Worm (Caenorhabditis elegans) whole organism, young adult: ENCODE results near the gene psd-1.

ENCODE experiments used
- F22D6.2 ChIP-seq: sonication (generic microtip); optimal IDR thresholded peaks from 2 replicates; lab custom pipeline; 2016; ENCODE audit warnings: mild to moderate bottlenecking, missing genetic modification characterization, missing compliant biosample characterization
- F57C9.4 ChIP-seq: sonication (generic microtip); optimal IDR thresholded peaks from 2 replicates; lab custom pipeline; 2017; ENCODE audit warnings: mild to moderate bottlenecking, missing genetic modification characterization, missing compliant biosample characterization
- T26A5.8 ChIP-seq: sonication (generic microtip); optimal IDR thresholded peaks from 2 replicates; lab custom pipeline; 2016; ENCODE audit warnings: missing genetic modification characterization, missing compliant biosample characterization
- Y56A3A.18 ChIP-seq: fragments of 200-800 bp; sonication (Bioruptor generic); IDR thresholded peaks from 2 replicates; pipeline ENCODE4 v1.3.6; 2022; ENCODE audit warnings: missing genetic modification reagents, missing genetic modification characterization, missing compliant biosample characterization
- Y79H2A.3 ChIP-seq: fragments of 200-800 bp; sonication (Bioruptor generic); conservative IDR thresholded peaks from 2 replicates; pipeline ENCODE4 v1.3.6; 2022; ENCODE audit warnings: missing genetic modification reagents, missing genetic modification characterization, missing compliant biosample characterization
- Y95B8A.8 ChIP-seq: fragments of 200-800 bp; sonication (Bioruptor generic); IDR thresholded peaks from 2 replicates; pipeline ENCODE4 v1.3.6; 2022; ENCODE audit warnings: missing genetic modification reagents, missing genetic modification characterization, missing compliant biosample characterization
- aptf-3 ChIP-seq: fragments of 200-800 bp; sonication (Bioruptor generic); IDR thresholded peaks from 2 replicates; pipeline ENCODE4 v1.3.6; 2022; ENCODE audit warnings: missing genetic modification characterization, missing compliant biosample characterization
- atf-7 ChIP-seq: sonication (generic microtip); optimal IDR thresholded peaks from 2 replicates; lab custom pipeline; 2017; ENCODE audit warnings: mild to moderate bottlenecking, missing genetic modification characterization, missing compliant biosample characterization
- attf-3 ChIP-seq: fragments of 200-800 bp; sonication (Bioruptor generic); conservative IDR thresholded peaks from 2 replicates; pipeline ENCODE4 v1.3.6; 2022; ENCODE audit warnings: missing genetic modification reagents, missing genetic modification characterization, missing compliant biosample characterization
- cebp-1 ChIP-seq, 2 experiments: fragments of 200-800 bp in 1 of 2; sonication (Bioruptor generic) in 1 of 2; sonication (generic microtip) in 1 of 2; IDR thresholded peaks in 1 of 2; optimal IDR thresholded peaks in 1 of 2; 2 replicates each; pipeline versions ENCODE4 v1.3.6 to Lab custom; 2017 to 2022; ENCODE audit warnings: missing compliant biosample characterization in 2 of 2, missing genetic modification characterization in 2 of 2, mild to moderate bottlenecking in 1 of 2, missing genetic modification reagents in 1 of 2, moderate library complexity in 1 of 2
- ceh-40 ChIP-seq: fragments of 200-800 bp; sonication (Bioruptor generic); IDR thresholded peaks from 2 replicates; pipeline ENCODE4 v1.3.6; 2022; ENCODE audit warnings: missing genetic modification characterization, missing compliant biosample characterization
- ceh-58 ChIP-seq: fragments of 200-800 bp; sonication (Bioruptor generic); IDR thresholded peaks from 2 replicates; pipeline ENCODE4 v1.3.6; 2022; ENCODE audit warnings: missing genetic modification characterization, missing compliant biosample characterization
- ceh-91 ChIP-seq: fragments of 200-800 bp; sonication (Bioruptor generic); IDR thresholded peaks from 2 replicates; pipeline ENCODE4 v1.3.6; 2022; ENCODE audit warnings: missing genetic modification reagents, missing genetic modification characterization, missing compliant biosample characterization
- dpff-1 ChIP-seq: sonication (generic microtip); optimal IDR thresholded peaks from 2 replicates; lab custom pipeline; 2017; ENCODE audit warnings: mild to moderate bottlenecking, missing genetic modification characterization, missing compliant biosample characterization
- dpl-1 ChIP-seq: fragments of 150-350 bp; optimal IDR thresholded peaks from 2 replicates; lab custom pipeline; 2014; ENCODE audit warnings: missing biosample characterization, missing genetic modification reagents, missing genetic modification characterization
- egrh-3 ChIP-seq: fragments of 200-800 bp; sonication (Bioruptor generic); IDR thresholded peaks from 2 replicates; pipeline ENCODE4 v1.3.6; 2022; ENCODE audit warnings: missing genetic modification reagents, missing genetic modification characterization, missing compliant biosample characterization
- ekl-4 ChIP-seq: fragments of 200-800 bp; sonication (Bioruptor generic); IDR thresholded peaks from 2 replicates; pipeline ENCODE4 v1.3.6; 2022; ENCODE audit warnings: missing genetic modification reagents, missing genetic modification characterization, missing compliant biosample characterization
- gei-17 ChIP-seq: fragments of 200-800 bp; sonication (Bioruptor generic); optimal IDR thresholded peaks from 2 replicates; lab custom pipeline; 2018; ENCODE audit warnings: mild to moderate bottlenecking, missing genetic modification characterization, missing compliant biosample characterization
- lin-35 ChIP-seq, 3 experiments: fragments of 150-350 bp in 2 of 3; sonication (generic microtip) in 1 of 3; optimal IDR thresholded peaks; 2 replicates each; lab custom pipeline; 2014 to 2018; ENCODE audit warnings: missing biosample characterization in 3 of 3, missing genetic modification characterization in 3 of 3, missing genetic modification reagents in 3 of 3
- lin-40 ChIP-seq: sonication (generic microtip); optimal IDR thresholded peaks from 2 replicates; lab custom pipeline; 2016; ENCODE audit warnings: missing genetic modification characterization, mild to moderate bottlenecking, missing compliant biosample characterization, missing genotype, missing genetic modification reagents
- madf-8 ChIP-seq: fragments of 200-800 bp; sonication (Bioruptor generic); conservative IDR thresholded peaks from 2 replicates; pipeline ENCODE4 v1.3.6; 2022; ENCODE audit warnings: missing genetic modification reagents, missing genetic modification characterization, missing compliant biosample characterization
- mcd-1 ChIP-seq: fragments of 200-800 bp; sonication (Bioruptor generic); IDR thresholded peaks from 2 replicates; pipeline ENCODE4 v1.3.6; 2022; ENCODE audit warnings: missing genetic modification reagents, missing genetic modification characterization, missing compliant biosample characterization
- mel-28 ChIP-seq: sonication (generic microtip); optimal IDR thresholded peaks from 2 replicates; lab custom pipeline; 2016; ENCODE audit warnings: borderline replicate concordance, mild to moderate bottlenecking, missing genetic modification characterization, missing compliant biosample characterization
- mes-4 ChIP-seq: sonication (generic microtip); optimal IDR thresholded peaks from 2 replicates; lab custom pipeline; 2016; ENCODE audit warnings: missing genotype, missing genetic modification characterization, missing compliant biosample characterization
- nfya-1 ChIP-seq: sonication (generic microtip); optimal IDR thresholded peaks from 2 replicates; lab custom pipeline; 2017; ENCODE audit warnings: antibody characterized with exemption, missing compliant biosample characterization, missing genetic modification characterization, borderline replicate concordance; ENCODE audit not compliant: insufficient read depth
- sdz-38 ChIP-seq: sonication (generic microtip); optimal IDR thresholded peaks from 2 replicates; lab custom pipeline; 2016; ENCODE audit warnings: missing genotype, missing genetic modification characterization, missing compliant biosample characterization
- somi-1 ChIP-seq: fragments of 200-800 bp; sonication (Bioruptor generic); optimal IDR thresholded peaks from 2 replicates; lab custom pipeline; 2018; ENCODE audit warnings: mild to moderate bottlenecking, missing genetic modification characterization, missing compliant biosample characterization
- zfh-2 ChIP-seq: fragments of 200-800 bp; sonication (Bioruptor generic); conservative IDR thresholded peaks from 2 replicates; pipeline ENCODE4 v1.3.6; 2022; ENCODE audit warnings: missing genetic modification reagents, missing genetic modification characterization, missing compliant biosample characterization
- zim-3 ChIP-seq: sonication (generic microtip); optimal IDR thresholded peaks from 2 replicates; lab custom pipeline; 2017; ENCODE audit warnings: mild to moderate bottlenecking, missing genetic modification characterization, moderate library complexity, missing compliant biosample characterization
- ztf-22 ChIP-seq: fragments of 200-800 bp; sonication (Bioruptor generic); optimal IDR thresholded peaks from 2 replicates; lab custom pipeline; 2018; ENCODE audit warnings: mild to moderate bottlenecking, missing genetic modification characterization, moderate library complexity, missing compliant biosample characterization
- ztf-26 ChIP-seq: sonication (generic microtip); optimal IDR thresholded peaks from 2 replicates; lab custom pipeline; 2017; ENCODE audit warnings: missing genetic modification characterization, missing compliant biosample characterization
- ztf-28 ChIP-seq: fragments of 200-800 bp; sonication (Bioruptor generic); IDR thresholded peaks from 2 replicates; pipeline ENCODE4 v1.3.6; 2022; ENCODE audit warnings: missing genetic modification reagents, missing genetic modification characterization, missing compliant biosample characterization
- ztf-3 ChIP-seq: fragments of 200-800 bp; sonication (Bioruptor generic); optimal IDR thresholded peaks from 2 replicates; lab custom pipeline; 2018; ENCODE audit warnings: mild to moderate bottlenecking, missing genetic modification characterization, missing compliant biosample characterization

The psd-1 gene

DNA sequence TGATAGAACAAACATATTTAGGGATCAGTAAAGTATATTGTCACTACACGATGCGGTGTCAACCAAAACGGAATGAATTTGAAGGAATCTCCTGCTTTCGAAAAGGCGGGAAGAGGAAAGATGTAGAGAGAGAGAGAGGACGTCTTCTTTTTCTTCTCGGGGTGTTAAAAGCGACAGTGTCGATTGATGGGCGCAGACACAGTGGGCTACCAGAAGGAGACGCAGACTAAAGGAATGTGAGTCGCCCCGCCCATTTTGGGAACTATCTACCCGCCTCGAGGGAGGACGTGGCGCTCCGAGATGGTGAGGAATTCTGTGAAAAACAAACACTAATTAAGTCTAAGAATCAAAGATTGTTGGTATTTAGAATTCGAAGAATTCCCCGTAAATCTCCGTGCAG is 24.3 kb upstream of the psd-1 start, which contains the start of the genes B0361.14 and B0361.9:
B0361.14 (minus strand) TSS at position 66 of the 400 bp plus-strand sequence.
B0361.9 (minus strand) TSS at position 166 of the 400 bp plus-strand sequence.
- TF ChIP-seq mcd-1 (GFP tag; lab: Robert Waterston, UW): no peak
- no peak for TF ChIP-seq ceh-40 (GFP tag; lab: Robert Waterston, UW)
- no peak for TF ChIP-seq ztf-22 (GFP tag; lab: Kevin White, UChicago)
- TF ChIP-seq cebp-1 (GFP tag; IDR thresholded peaks at IDR 0.05; lab: Robert Waterston, UW): no peak
- TF ChIP-seq cebp-1 (tag; optimal IDR thresholded peaks at IDR 0.05; lab: Kevin White, UChicago): no peak
- no peak for TF ChIP-seq lin-35 (GFP tag; optimal IDR thresholded peaks at IDR 0.05; lab: Kevin White, UChicago)
- no peak for TF ChIP-seq ztf-3 (GFP tag; lab: Kevin White, UChicago)
- TF ChIP-seq F22D6.2 (tag; lab: Kevin White, UChicago): no peak
- no peak for TF ChIP-seq mel-28 (tag; lab: Kevin White, UChicago)
- no peak for TF ChIP-seq aptf-3 (GFP tag; lab: Robert Waterston, UW)
- TF ChIP-seq zfh-2 (GFP tag; lab: Robert Waterston, UW): no peak
- TF ChIP-seq Y79H2A.3 (GFP tag; lab: Robert Waterston, UW): no peak
- TF ChIP-seq mes-4 (tag; lab: Kevin White, UChicago): no peak
- no peak for TF ChIP-seq F57C9.4 (tag; lab: Kevin White, UChicago)
- no peak for TF ChIP-seq ceh-91
- TF ChIP-seq dpff-1 (tag; lab: Kevin White, UChicago): no peak
- no peak for TF ChIP-seq ceh-58 (GFP tag; lab: Robert Waterston, UW)
- no peak for TF ChIP-seq ztf-26
- TF ChIP-seq nfya-1: no peak

DNA sequence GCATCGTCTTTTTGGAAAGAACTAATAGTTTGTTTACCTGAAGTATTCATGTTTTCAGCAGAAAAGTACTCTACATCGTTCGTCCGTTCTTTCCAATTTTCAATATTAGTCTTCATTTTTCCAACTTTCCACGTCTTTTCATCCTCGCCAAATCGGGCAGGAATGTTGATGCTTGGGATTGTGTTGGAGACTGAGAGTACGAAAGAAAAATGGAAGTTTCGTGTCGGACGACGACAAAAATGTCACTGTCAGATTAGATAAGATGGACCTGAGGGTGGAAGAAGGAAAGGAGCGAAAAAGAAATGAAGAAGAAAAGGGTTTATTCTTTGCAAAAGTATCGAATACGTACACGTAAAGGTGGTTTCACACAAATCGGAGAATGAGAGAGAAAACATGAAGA is 22.8 kb upstream of the psd-1 start:
- TF ChIP-seq ekl-4 (no peak), ceh-58 (GFP tag; lab: Robert Waterston, UW) (no peak)
- TF ChIP-seq, all 124 proteins: peak for 0

DNA sequence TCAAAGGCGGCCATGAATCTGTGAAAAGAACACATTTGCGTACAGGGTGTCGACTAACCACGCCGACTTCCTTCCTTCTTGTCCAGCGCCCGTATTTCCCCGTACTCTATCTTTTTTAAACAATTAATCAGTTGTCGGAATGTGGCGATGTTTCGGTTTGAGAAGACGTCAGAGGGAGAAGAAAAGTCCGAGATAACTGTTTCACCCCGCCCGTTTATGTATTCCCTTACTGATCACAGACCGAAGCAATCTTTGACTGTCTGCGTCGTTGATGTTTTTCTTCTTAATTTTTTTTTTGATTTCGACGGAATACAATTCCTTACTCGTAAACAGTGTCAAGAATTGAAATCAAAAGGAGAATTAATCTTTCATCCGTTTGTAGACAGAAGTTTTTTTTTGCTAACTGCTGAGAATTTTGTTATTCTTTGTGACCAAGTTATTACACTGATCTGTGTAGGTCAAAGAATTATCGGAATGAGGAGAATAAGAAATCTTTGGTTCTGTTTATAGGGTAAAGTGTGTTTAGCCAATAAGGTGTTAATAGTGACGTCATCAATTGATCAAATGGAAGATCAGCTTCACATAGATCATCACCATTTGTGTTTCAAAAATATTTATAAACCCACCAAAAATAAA is 22.0 kb upstream of the psd-1 start:
- TF ChIP-seq cebp-1 (GFP tag; IDR thresholded peaks at IDR 0.05; lab: Robert Waterston, UW): no peak
- no peak for TF ChIP-seq cebp-1 (tag; optimal IDR thresholded peaks at IDR 0.05; lab: Kevin White, UChicago)
- TF ChIP-seq T26A5.8 (tag; lab: Kevin White, UChicago): no peak
- TF ChIP-seq madf-8 (GFP tag; lab: Robert Waterston, UW): no peak
- TF ChIP-seq somi-1 (GFP tag; lab: Kevin White, UChicago): no peak
- TF ChIP-seq atf-7 (tag; lab: Kevin White, UChicago): peak; percentile 31
- no peak for TF ChIP-seq Y95B8A.8 (GFP tag; lab: Robert Waterston, UW)
- no peak for TF ChIP-seq gei-17 (GFP tag; lab: Kevin White, UChicago)
- TF ChIP-seq attf-3 (GFP tag; lab: Robert Waterston, UW): no peak
- TF ChIP-seq zim-3 (tag; lab: Kevin White, UChicago): no peak
- TF ChIP-seq Y56A3A.18: no peak
- no peak for TF ChIP-seq dpl-1 (GFP tag; lab: Kevin White, UChicago)
- no peak for TF ChIP-seq ztf-28 (GFP tag; lab: Robert Waterston, UW)
- no peak for TF ChIP-seq egrh-3 (GFP tag; lab: Robert Waterston, UW)
- TF ChIP-seq sdz-38 (tag; lab: Kevin White, UChicago): no peak
- no peak for TF ChIP-seq mes-4 (tag; lab: Kevin White, UChicago)
- TF ChIP-seq lin-40 (tag; lab: Kevin White, UChicago): peak; percentile 31
